Worm (Caenorhabditis elegans): ENCODE measurements around the gene mek-1.

Gene mek-1

DNA sequence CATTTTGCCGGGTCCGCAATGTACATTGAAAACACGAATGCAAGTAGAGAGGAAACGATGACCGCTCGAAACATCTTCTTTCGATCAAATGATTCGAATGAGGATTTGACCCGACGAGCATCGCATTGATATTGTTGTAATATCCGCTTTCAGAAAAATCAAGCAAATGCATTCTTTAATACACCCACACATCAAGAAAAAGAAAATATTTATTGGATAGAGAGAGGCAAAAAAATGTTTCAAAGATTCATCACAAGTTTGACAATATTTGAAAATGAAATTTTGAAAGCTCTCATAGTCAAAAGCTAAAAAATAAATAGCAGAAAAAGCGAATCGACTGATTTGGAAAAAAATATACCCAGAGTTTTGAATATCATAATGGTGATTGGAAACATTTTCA, 16.4 kb downstream of the mek-1 start, which contains the start of gene try-14:
Gene try-14 (minus strand): TSS at position 101 of the 400 bp plus-strand sequence.
- TF ChIP-seq rcor-1 (GFP tag; IDR thresholded peaks at IDR 0.05), result no peak
- no peak for TF ChIP-seq ceh-79 (tag; optimal IDR thresholded peaks at IDR 0.05)
- TF ChIP-seq nhr-27 (tag; optimal IDR thresholded peaks at IDR 0.05), result no peak
- no peak for TF ChIP-seq dpl-1 (GFP tag; optimal IDR thresholded peaks at IDR 0.05)
- no peak for TF ChIP-seq ztf-28 (GFP tag; IDR thresholded peaks at IDR 0.05)
- no peak for TF ChIP-seq pha-4 (tag; optimal IDR thresholded peaks at IDR 0.05)
- no peak for TF ChIP-seq B0261.1 (tag; optimal IDR thresholded peaks at IDR 0.05)
- no peak for TF ChIP-seq hlh-26 (GFP tag; conservative IDR thresholded peaks at IDR 0.05)
- no peak for TF ChIP-seq ZK185.1 (tag; optimal IDR thresholded peaks at IDR 0.05; ENCODE audit: poor library complexity, severe bottlenecking)
- TF ChIP-seq tlf-1 (GFP tag; optimal IDR thresholded peaks at IDR 0.05), result no peak
- no peak for TF ChIP-seq Y95B8A.8 (GFP tag; IDR thresholded peaks at IDR 0.05)
- no peak for TF ChIP-seq B0035.1 (tag; optimal IDR thresholded peaks at IDR 0.05)
- no peak for TF ChIP-seq snpc-4 (GFP tag; optimal IDR thresholded peaks at IDR 0.05)
- no peak for TF ChIP-seq snpc-4 (tag; optimal IDR thresholded peaks at IDR 0.05)
- TF ChIP-seq efl-1 (GFP tag; optimal IDR thresholded peaks at IDR 0.05), result no peak

DNA sequence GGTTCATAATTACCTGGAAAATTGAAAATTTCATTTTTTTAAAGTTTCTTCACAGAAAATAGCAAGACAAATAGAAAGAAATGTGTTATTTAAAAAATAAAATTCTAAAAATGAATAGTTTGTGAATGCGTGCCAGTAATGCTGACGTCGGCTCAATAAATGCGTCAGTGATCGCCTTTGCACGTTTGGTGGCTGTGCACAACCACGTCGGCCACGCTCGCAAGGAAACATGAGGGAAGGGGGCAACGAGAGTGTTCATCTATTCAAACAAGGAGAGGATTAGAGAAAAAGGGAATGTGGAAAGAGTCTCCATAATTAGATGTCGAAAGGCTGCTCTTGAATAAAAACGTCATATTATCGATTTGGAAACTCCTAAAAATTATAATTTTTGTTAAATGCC, 21.9 kb downstream of the mek-1 start, which contains the start of gene uggt-1:
Gene uggt-1 (minus strand): TSS at position 13 of the 400 bp plus-strand sequence.
- no peak for TF ChIP-seq hrde-1 (tag; optimal IDR thresholded peaks at IDR 0.05; ENCODE audit: borderline replicate concordance)
- TF ChIP-seq madf-3 (GFP tag; IDR thresholded peaks at IDR 0.05), result 0 out of 2 replicates have a peak, but pooled peaks have one; percentile 48
- TF ChIP-seq sptf-2 (GFP tag; optimal IDR thresholded peaks at IDR 0.05), result peak; percentile 27
- 0 out of 2 replicates have a peak, but pooled peaks have one; percentile 42 for TF ChIP-seq ekl-4 (GFP tag; IDR thresholded peaks at IDR 0.05)
- TF ChIP-seq C17E4.6 (GFP tag; IDR thresholded peaks at IDR 0.05), result 0 out of 2 replicates have a peak, but pooled peaks have one; percentile 33
- peak; percentile 42 for TF ChIP-seq nhr-90 (tag; optimal IDR thresholded peaks at IDR 0.05)
- TF ChIP-seq egl-18 (GFP tag; IDR thresholded peaks at IDR 0.05), result 0 out of 2 replicates have a peak, but pooled peaks have one; percentile 46
- TF ChIP-seq repo-1 (tag; optimal IDR thresholded peaks at IDR 0.05), result no peak
- peak; percentile 69 for TF ChIP-seq chd-7 (tag; optimal IDR thresholded peaks at IDR 0.05)
- no peak for TF ChIP-seq F55B11.4 (tag; optimal IDR thresholded peaks at IDR 0.05; ENCODE audit: borderline replicate concordance, insufficient read depth)
- TF ChIP-seq ceh-58 (GFP tag; IDR thresholded peaks at IDR 0.05), result no peak
- peak; percentile 61 for TF ChIP-seq tbp1 (GFP tag; optimal IDR thresholded peaks at IDR 0.05)
- no peak for TF ChIP-seq xnd-1 (tag; optimal IDR thresholded peaks at IDR 0.05)
- TF ChIP-seq lag-1 (GFP tag; IDR thresholded peaks at IDR 0.05), result no peak
- no peak for TF ChIP-seq lin-26 (GFP tag; IDR thresholded peaks at IDR 0.05)
- TF ChIP-seq Y56A3A.18 (GFP tag; IDR thresholded peaks at IDR 0.05), result 0 out of 2 replicates have a peak, but pooled peaks have one; percentile 69
- TF ChIP-seq lin-40 (tag; optimal IDR thresholded peaks at IDR 0.05), result peak; percentile 92
- TF ChIP-seq lin-35 (GFP tag; optimal IDR thresholded peaks at IDR 0.05), result peak in 1 of 3 experiments; percentile 87
- peak; percentile 15 for TF ChIP-seq snpc-4 (GFP tag; optimal IDR thresholded peaks at IDR 0.05)
- TF ChIP-seq snpc-4 (tag; optimal IDR thresholded peaks at IDR 0.05), result peak in 1 of 4 experiments; percentile 79
- TF ChIP-seq nfya-1 (tag; optimal IDR thresholded peaks at IDR 0.05; ENCODE audit: borderline replicate concordance, insufficient read depth), result no peak
- TF ChIP-seq hsf-1 (GFP tag; IDR thresholded peaks at IDR 0.05), result no peak
- peak; percentile 75 for TF ChIP-seq mcd-1 (GFP tag; IDR thresholded peaks at IDR 0.05)
- peak; percentile 54 for TF ChIP-seq nfyb-1 (GFP tag; IDR thresholded peaks at IDR 0.05)
- peak; percentile 88 for TF ChIP-seq atf-7 (tag; optimal IDR thresholded peaks at IDR 0.05)
- TF ChIP-seq lir-1 (GFP tag; conservative IDR thresholded peaks at IDR 0.05), result peak; percentile 64; the same call in 1 of the 2 replicates
- TF ChIP-seq rpc-1 (optimal IDR thresholded peaks at IDR 0.05), result no peak
- no peak for TF ChIP-seq rpc-1 (tag; optimal IDR thresholded peaks at IDR 0.05)
- peak; percentile 97 for TF ChIP-seq nhr-80 (tag; optimal IDR thresholded peaks at IDR 0.05)
- peak; percentile 59 for TF ChIP-seq ets-4 (GFP tag; optimal IDR thresholded peaks at IDR 0.05)
- no peak for TF ChIP-seq F57C9.4 (tag; optimal IDR thresholded peaks at IDR 0.05)
- TF ChIP-seq ceh-27 (GFP tag; optimal IDR thresholded peaks at IDR 0.05), result peak; percentile 80
- peak; percentile 88 for TF ChIP-seq ZK185.1 (tag; optimal IDR thresholded peaks at IDR 0.05; ENCODE audit: poor library complexity, severe bottlenecking)
- TF ChIP-seq unc-62 (GFP tag; optimal IDR thresholded peaks at IDR 0.05), result peak; percentile 1
- TF ChIP-seq dox-1 (GFP tag; IDR thresholded peaks at IDR 0.05), result peak; percentile 94
- no peak for TF ChIP-seq F52B5.7 (tag; optimal IDR thresholded peaks at IDR 0.05)
